Fruit fly (Drosophila melanogaster) whole organism, wandering third instar larva: ENCODE results near the gene CG13857.

Experiments
- Abd-B ChIP-seq: fragments of >200 bp; optimal IDR thresholded peaks from 2 replicates; lab custom pipeline; 2017; ENCODE audit warnings: missing biosample characterization, missing genetic modification characterization
- CG9705 ChIP-seq: fragments of 200-800 bp; sonication (Bioruptor generic); optimal IDR thresholded peaks from 2 replicates; lab custom pipeline; 2018; ENCODE audit warnings: missing biosample characterization, mild to moderate bottlenecking, missing genetic modification characterization
- CrebA ChIP-seq: fragments of 200-800 bp; sonication (Bioruptor generic); optimal IDR thresholded peaks from 2 replicates; lab custom pipeline; 2016; ENCODE audit warnings: missing biosample characterization, mild to moderate bottlenecking, missing genetic modification characterization, borderline replicate concordance
- ey ChIP-seq: fragments of 200-800 bp; sonication (Bioruptor generic); optimal IDR thresholded peaks from 2 replicates; lab custom pipeline; 2016; ENCODE audit warnings: missing biosample characterization, missing genetic modification characterization
- h ChIP-seq: fragments of 200-800 bp; sonication (Bioruptor generic); optimal IDR thresholded peaks from 3 replicates; lab custom pipeline; 2016; ENCODE audit warnings: missing biosample characterization, mild to moderate bottlenecking, missing genetic modification characterization
- psq ChIP-seq: fragments of 200-800 bp; sonication (Bioruptor generic); optimal IDR thresholded peaks from 3 replicates; lab custom pipeline; 2017; ENCODE audit warnings: missing biosample characterization, mild to moderate bottlenecking, missing genetic modification characterization, moderate library complexity
- usp ChIP-seq: fragments of >200 bp; optimal IDR thresholded peaks from 2 replicates; lab custom pipeline; 2017; ENCODE audit warnings: missing biosample characterization, missing genetic modification characterization
- woc ChIP-seq: sonication (Bioruptor generic); optimal IDR thresholded peaks from 2 replicates; lab custom pipeline; 2016; ENCODE audit warnings: missing biosample characterization, mild to moderate bottlenecking, missing genetic modification characterization

- TF ChIP-seq CG9705 (GFP tag; lab: Kevin White, UChicago) (no peak), usp (GFP tag; lab: Kevin White, UChicago) (no peak), ey (GFP tag; lab: Kevin White, UChicago) (no peak), woc (GFP tag; lab: Kevin White, UChicago) (no peak), psq (GFP tag; lab: Kevin White, UChicago) (no peak), Abd-B (GFP tag; lab: Kevin White, UChicago) (no peak), h (GFP tag; lab: Kevin White, UChicago) (no peak), CrebA (GFP tag; lab: Kevin White, UChicago) (no peak)
Measured at dm6 chr3R:22405639-22406038, 11.7 kb upstream of the CG13857 start, which contains the start of gene CG13855.
